Fruit fly (Drosophila melanogaster): ENCODE results near the gene dah.

Gene dah

DNA sequence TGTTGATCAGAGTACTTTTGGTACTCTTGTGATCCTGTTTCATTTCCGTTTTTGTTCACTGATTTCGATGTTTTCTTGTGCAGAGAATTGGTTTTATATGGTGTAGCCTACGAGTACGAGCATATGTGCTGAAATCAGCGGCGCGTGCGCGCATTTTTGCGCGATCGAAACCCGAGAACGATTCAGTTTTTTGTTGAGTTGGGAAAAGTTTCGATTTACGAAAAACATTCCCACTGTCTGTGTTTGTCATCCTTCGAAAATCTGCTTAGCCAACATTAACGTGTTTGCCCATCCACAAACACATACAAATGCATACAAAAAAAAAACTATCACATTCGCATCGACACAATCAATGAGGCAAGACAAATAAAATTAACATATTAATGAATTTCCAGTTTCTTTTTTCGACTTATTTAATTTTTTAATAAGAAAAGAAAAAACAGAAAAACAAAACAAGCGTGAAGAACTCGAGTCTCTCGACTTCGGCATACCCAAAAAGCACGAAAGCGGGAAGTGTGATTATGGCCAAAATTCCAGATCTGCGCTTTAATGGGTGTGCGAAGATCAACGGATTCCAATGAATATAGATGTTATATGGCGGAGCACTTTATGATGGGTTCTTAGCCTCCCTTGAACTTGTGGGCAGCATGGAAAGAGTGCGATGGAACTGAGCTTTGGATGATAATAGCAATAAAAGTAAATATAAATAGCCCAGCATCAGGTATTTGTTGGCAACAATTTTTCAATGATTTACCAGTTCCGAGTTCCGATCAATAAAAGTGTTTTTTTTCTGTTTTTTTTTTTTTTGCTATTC is 28.0 kb upstream of the dah start:
- TF ChIP-seq Rel (GFP tag; optimal IDR thresholded peaks at IDR 0.05) = no peak
- no peak for TF ChIP-seq Rel (tag; optimal IDR thresholded peaks at IDR 0.05)
- no peak for TF ChIP-seq psq (GFP tag; optimal IDR thresholded peaks at IDR 0.05)
- no peak for TF ChIP-seq ey (GFP tag; optimal IDR thresholded peaks at IDR 0.05)
- TF ChIP-seq dsf (GFP tag; optimal IDR thresholded peaks at IDR 0.05; ENCODE audit: borderline replicate concordance) = no peak
- TF ChIP-seq tai (GFP tag; optimal IDR thresholded peaks at IDR 0.05) = no peak
- no peak for TF ChIP-seq dmrt93B (GFP tag; optimal IDR thresholded peaks at IDR 0.05)
- no peak for TF ChIP-seq rgr (GFP tag; optimal IDR thresholded peaks at IDR 0.05)
- no peak for TF ChIP-seq h (GFP tag; optimal IDR thresholded peaks at IDR 0.05)
- TF ChIP-seq pan (optimal IDR thresholded peaks at IDR 0.05) = no peak
- TF ChIP-seq dl (GFP tag; optimal IDR thresholded peaks at IDR 0.05; ENCODE audit: insufficient read depth in 1 of 2, partially characterized antibody in 2 of 2) = no peak
- TF ChIP-seq brk (GFP tag; optimal IDR thresholded peaks at IDR 0.05) = no peak

DNA sequence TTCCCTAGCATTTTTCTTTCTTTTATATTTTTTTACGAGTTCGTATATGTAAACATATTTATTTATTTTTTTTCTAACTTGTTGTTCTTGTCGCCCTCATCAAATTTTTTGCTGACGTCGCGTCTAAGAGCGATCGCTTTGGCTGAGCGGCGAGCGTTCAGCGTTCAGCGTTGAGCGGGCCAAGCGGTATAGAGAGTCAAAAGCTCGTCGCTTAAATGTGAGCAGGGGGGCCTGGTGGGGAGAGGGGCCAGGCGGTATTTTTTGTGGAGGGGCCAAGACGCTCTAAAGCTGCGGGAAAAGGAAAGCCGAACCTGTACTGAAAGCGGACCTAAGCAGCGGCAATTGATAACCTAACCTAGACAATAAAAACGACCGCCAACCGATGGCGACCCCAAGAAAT is 27.0 kb upstream of the dah start:
- TF ChIP-seq Dif (GFP tag; optimal IDR thresholded peaks at IDR 0.05; ENCODE audit: partially characterized antibody) (peak; percentile 48), jim (GFP tag; optimal IDR thresholded peaks at IDR 0.05) (no peak), Rel (GFP tag; optimal IDR thresholded peaks at IDR 0.05) (no peak), Rel (tag; optimal IDR thresholded peaks at IDR 0.05) (peak; percentile 39)

DNA sequence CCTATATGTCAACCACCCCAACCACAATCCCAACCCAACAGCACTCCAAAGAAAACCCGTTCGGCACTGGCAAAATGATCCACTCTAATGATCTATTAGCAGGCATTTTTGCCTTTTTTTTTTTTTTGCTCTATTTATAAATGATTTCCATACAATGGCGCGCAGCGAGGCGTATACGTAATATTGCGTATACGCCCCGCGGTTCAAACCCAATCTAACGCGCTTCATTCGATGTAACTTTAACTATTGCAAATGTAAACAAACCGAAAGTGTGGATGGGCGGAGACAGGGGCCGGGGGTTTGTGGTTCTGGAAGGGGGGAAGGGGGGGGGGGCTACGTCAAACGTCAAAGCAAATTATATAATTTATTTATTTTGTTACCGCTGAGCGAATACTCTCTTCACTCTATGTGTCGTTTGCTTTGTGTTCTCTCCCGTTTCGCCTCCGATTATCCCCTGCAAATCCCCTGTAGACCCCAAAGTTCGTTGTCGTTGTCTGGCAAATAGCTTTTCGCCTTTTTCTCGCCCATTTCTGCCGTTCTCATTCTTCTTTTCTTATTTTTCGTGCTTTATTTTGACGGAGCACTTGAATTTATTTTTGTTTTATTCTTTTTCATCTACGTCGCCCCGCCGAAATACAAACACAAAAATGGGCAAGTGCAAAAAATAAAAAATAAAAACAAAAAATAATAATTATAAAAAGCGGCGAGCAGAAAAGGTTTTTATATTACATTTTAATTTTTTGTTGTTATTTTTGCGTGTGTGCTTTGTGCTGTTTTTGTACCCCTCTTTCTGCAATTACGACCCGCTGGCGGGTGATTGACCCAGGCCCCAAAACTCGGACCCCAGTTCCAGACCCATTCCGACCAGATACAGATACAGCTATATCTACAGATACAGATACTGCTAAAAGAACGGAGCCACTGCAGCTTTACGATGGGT is 24.7 kb upstream of the dah start:
- TF ChIP-seq psq (GFP tag; optimal IDR thresholded peaks at IDR 0.05) (peak; percentile 74), dsf (GFP tag; optimal IDR thresholded peaks at IDR 0.05; ENCODE audit: borderline replicate concordance) (no peak), CrebA (GFP tag; optimal IDR thresholded peaks at IDR 0.05; ENCODE audit: borderline replicate concordance) (peak; percentile 87), h (GFP tag; optimal IDR thresholded peaks at IDR 0.05) (no peak), Rel (GFP tag; optimal IDR thresholded peaks at IDR 0.05) (peak; percentile 59), Rel (tag; optimal IDR thresholded peaks at IDR 0.05) (peak; percentile 71), foxo (GFP tag; optimal IDR thresholded peaks at IDR 0.05) (peak in 1 of 2 experiments; percentile 61), sage (GFP tag; optimal IDR thresholded peaks at IDR 0.05) (peak; percentile 34), Dif (GFP tag; optimal IDR thresholded peaks at IDR 0.05; ENCODE audit: partially characterized antibody) (peak; percentile 3), fru (GFP tag; optimal IDR thresholded peaks at IDR 0.05) (peak; percentile 11), Sp1 (GFP tag; optimal IDR thresholded peaks at IDR 0.05) (peak; percentile 82), Myc (optimal IDR thresholded peaks at IDR 0.05) (no peak)

DNA sequence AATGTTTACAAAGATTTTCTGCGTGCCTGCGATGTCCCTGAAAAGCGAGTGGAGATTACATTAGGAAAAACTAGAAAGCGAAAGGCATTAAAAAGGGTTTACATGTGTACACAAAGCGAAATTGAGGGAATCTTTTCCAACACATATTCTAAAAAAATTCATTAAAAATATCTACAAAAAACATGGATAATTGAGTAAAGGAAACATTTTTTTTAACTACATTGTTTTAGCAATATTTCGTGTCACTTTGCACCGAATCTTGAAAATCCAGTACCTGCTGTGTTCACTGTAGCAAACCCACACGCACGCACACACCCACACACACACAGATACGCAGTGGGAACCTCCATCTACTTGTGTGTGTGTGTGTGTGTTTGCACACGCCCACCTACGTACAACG is 23.9 kb upstream of the dah start:
- TF ChIP-seq Jra (GFP tag; optimal IDR thresholded peaks at IDR 0.05) (no peak), ey (GFP tag; optimal IDR thresholded peaks at IDR 0.05) (peak; percentile 10), foxo (GFP tag; optimal IDR thresholded peaks at IDR 0.05) (peak in 1 of 2 experiments; percentile 48), Vsx2 (GFP tag; optimal IDR thresholded peaks at IDR 0.05; ENCODE audit: partially characterized antibody) (no peak), usp (GFP tag; optimal IDR thresholded peaks at IDR 0.05) (no peak), h (GFP tag; optimal IDR thresholded peaks at IDR 0.05) (peak; percentile 27), rgr (GFP tag; optimal IDR thresholded peaks at IDR 0.05) (no peak), sv (GFP tag; optimal IDR thresholded peaks at IDR 0.05) (no peak), dmrt93B (GFP tag; optimal IDR thresholded peaks at IDR 0.05) (peak; percentile 16), Hr78 (GFP tag; optimal IDR thresholded peaks at IDR 0.05) (no peak), Myc (optimal IDR thresholded peaks at IDR 0.05) (no peak), HLH106 (tag; optimal IDR thresholded peaks at IDR 0.05) (peak; percentile 9), CG9705 (GFP tag; optimal IDR thresholded peaks at IDR 0.05) (no peak), CG32264 (GFP tag; optimal IDR thresholded peaks at IDR 0.05) (no peak), Dfd (GFP tag; optimal IDR thresholded peaks at IDR 0.05) (no peak), OdsH (GFP tag; optimal IDR thresholded peaks at IDR 0.05) (no peak), Rel (GFP tag; optimal IDR thresholded peaks at IDR 0.05) (no peak), Rel (tag; optimal IDR thresholded peaks at IDR 0.05) (no peak)
